Fruit fly (Drosophila melanogaster) whole organism, adult: ENCODE data around the gene Ddr.

Experiments used
- CG11617 ChIP-seq: fragments of 200-800 bp; sonication (Bioruptor generic); optimal IDR thresholded peaks from 2 replicates; lab custom pipeline; 2017; ENCODE audit warnings: mild to moderate bottlenecking, missing biosample characterization, missing genetic modification reagents, missing genetic modification characterization
- CG12768 ChIP-seq: fragments of 200-800 bp; sonication (Bioruptor generic); optimal IDR thresholded peaks from 2 replicates; lab custom pipeline; 2017; ENCODE audit warnings: missing biosample characterization, missing genetic modification characterization, mild to moderate bottlenecking, moderate library complexity, missing genetic modification reagents
- CG14711 ChIP-seq: fragments of 200-800 bp; sonication (Bioruptor generic); optimal IDR thresholded peaks from 2 replicates; lab custom pipeline; 2018; ENCODE audit warnings: missing biosample characterization, mild to moderate bottlenecking, missing genetic modification characterization, moderate library complexity
- CG1620 ChIP-seq: fragments of 200-800 bp; sonication (Bioruptor generic); optimal IDR thresholded peaks from 2 replicates; lab custom pipeline; 2016; ENCODE audit warnings: missing biosample characterization, missing genetic modification characterization
- CG33017 ChIP-seq: fragments of 200-800 bp; sonication (Bioruptor generic); optimal IDR thresholded peaks from 2 replicates; lab custom pipeline; 2018; ENCODE audit warnings: missing biosample characterization, mild to moderate bottlenecking, missing genetic modification characterization, moderate library complexity
- CG5204 ChIP-seq: fragments of 200-800 bp; sonication (Bioruptor generic); optimal IDR thresholded peaks from 2 replicates; lab custom pipeline; 2016; ENCODE audit warnings: missing biosample characterization, missing genetic modification characterization
- CG7045 ChIP-seq: fragments of 200-800 bp; sonication (Bioruptor generic); optimal IDR thresholded peaks from 2 replicates; lab custom pipeline; 2017; ENCODE audit warnings: missing biosample characterization, mild to moderate bottlenecking, missing genetic modification characterization
- CG7101 ChIP-seq: fragments of 200-800 bp; sonication (Bioruptor generic); optimal IDR thresholded peaks from 2 replicates; lab custom pipeline; 2018; ENCODE audit warnings: missing biosample characterization, mild to moderate bottlenecking, missing genetic modification characterization, moderate library complexity
- Clk ChIP-seq: fragments of 200-800 bp; sonication (Bioruptor generic); optimal IDR thresholded peaks from 2 replicates; lab custom pipeline; 2017; ENCODE audit warnings: missing biosample characterization, missing genetic modification characterization
- Crg-1 ChIP-seq: fragments of 200-800 bp; sonication (Bioruptor generic); optimal IDR thresholded peaks from 2 replicates; lab custom pipeline; 2016; ENCODE audit warnings: missing biosample characterization, missing genetic modification characterization
- Hr96 ChIP-seq: fragments of 200-800 bp; sonication (Bioruptor generic); optimal IDR thresholded peaks from 2 replicates; lab custom pipeline; 2016; ENCODE audit warnings: missing biosample characterization, missing genetic modification characterization
- Mnt ChIP-seq: fragments of 200-800 bp; sonication (Bioruptor generic); optimal IDR thresholded peaks from 2 replicates; lab custom pipeline; 2016; ENCODE audit warnings: missing biosample characterization, mild to moderate bottlenecking, missing genetic modification characterization
- bab1 ChIP-seq: fragments of 200-800 bp; sonication (Bioruptor generic); optimal IDR thresholded peaks from 3 replicates; lab custom pipeline; 2019; ENCODE audit warnings: missing biosample characterization, mild to moderate bottlenecking, missing genetic modification characterization, moderate library complexity
- cic ChIP-seq: fragments of 200-800 bp; sonication (Bioruptor generic); optimal IDR thresholded peaks from 2 replicates; lab custom pipeline; 2017; ENCODE audit warnings: missing biosample characterization, mild to moderate bottlenecking, missing genetic modification characterization, moderate library complexity
- cnc ChIP-seq, 2 experiments: fragments of >200 bp; optimal IDR thresholded peaks; 2 replicates each; lab custom pipeline; 2017
- kay ChIP-seq: fragments of 200-800 bp; sonication (Bioruptor generic); peaks from one replicate; lab custom pipeline; 2016; ENCODE audit warnings: missing biosample characterization, missing genetic modification characterization, borderline replicate concordance
- ovo ChIP-seq: fragments of 200-800 bp; sonication (Bioruptor generic); optimal IDR thresholded peaks from 2 replicates; lab custom pipeline; 2016; ENCODE audit warnings: missing biosample characterization, missing genetic modification characterization
- pad ChIP-seq: fragments of 200-800 bp; sonication (Bioruptor generic); optimal IDR thresholded peaks from 3 replicates; lab custom pipeline; 2017; ENCODE audit warnings: missing biosample characterization, missing genetic modification characterization, mild to moderate bottlenecking, moderate library complexity, missing genetic modification reagents
- tj ChIP-seq: fragments of 200-800 bp; sonication (Bioruptor generic); optimal IDR thresholded peaks from 3 replicates; lab custom pipeline; 2017; ENCODE audit warnings: missing biosample characterization, mild to moderate bottlenecking, missing genetic modification characterization, moderate library complexity
- toe ChIP-seq: fragments of 200-800 bp; sonication (Bioruptor generic); optimal IDR thresholded peaks from 2 replicates; lab custom pipeline; 2016; ENCODE audit warnings: missing biosample characterization, missing genetic modification characterization

The Ddr gene

DNA sequence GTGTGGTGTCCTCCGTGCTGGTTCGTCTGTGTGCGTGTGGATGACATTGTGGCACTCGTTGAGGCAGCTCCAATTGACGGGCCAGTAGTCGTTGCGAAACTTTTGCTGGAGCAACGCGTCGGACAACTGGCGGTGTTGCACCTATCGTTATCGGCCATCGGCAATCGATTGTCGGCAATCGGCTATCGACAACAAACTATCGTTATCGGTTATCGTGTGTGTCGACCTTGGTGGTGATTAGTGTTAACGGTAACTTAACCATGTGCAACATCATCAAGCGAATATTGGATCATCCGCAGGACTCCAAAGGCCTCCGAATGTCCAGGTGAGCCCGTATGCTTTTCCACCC lies at the start of gene Ddr:
Ddr (plus strand) TSS at position 119 of the 349 bp plus-strand sequence.
- TF ChIP-seq CG11617 (GFP tag; lab: Kevin White, UChicago) = no peak
- TF ChIP-seq tj (GFP tag; lab: Kevin White, UChicago) = no peak
- no peak for TF ChIP-seq CG7101 (tag; lab: Kevin White, UChicago)
- TF ChIP-seq CG7045 = no peak

dm6 chr2L:6204624-6205303 lies 48.2 kb upstream of the Ddr start:
- TF ChIP-seq cic (GFP tag; lab: Kevin White, UChicago) (no peak), CG11617 (GFP tag; lab: Kevin White, UChicago) (no peak), pad (GFP tag; lab: Kevin White, UChicago) (no peak), Mnt (GFP tag; lab: Kevin White, UChicago) (no peak)

DNA sequence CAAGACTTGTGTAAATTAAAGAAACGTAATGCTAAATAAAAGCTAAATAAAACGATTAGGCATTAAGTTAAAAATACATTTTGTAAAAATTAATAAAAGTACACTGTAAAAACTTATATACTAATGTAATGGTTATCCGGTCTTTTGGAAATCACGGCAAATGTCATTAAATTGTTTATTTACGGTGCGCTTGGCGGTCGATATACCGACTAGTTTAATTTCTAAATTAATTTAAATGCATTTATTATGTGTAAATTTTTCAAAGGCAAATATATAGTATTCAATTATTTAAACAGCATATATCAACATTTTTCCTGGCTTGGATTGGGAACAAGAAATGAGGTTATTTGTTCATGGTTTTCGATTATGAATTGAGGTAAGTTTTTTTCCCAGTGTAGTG lies 42.1 kb upstream of the Ddr start:
- TF ChIP-seq CG7101 (tag; lab: Kevin White, UChicago) = no peak

- no peak for TF ChIP-seq CG5204 (GFP tag; lab: Kevin White, UChicago)
- no peak for TF ChIP-seq Clk (GFP tag; lab: Kevin White, UChicago)
- no peak for TF ChIP-seq Crg-1 (GFP tag; lab: Kevin White, UChicago)
- no peak for TF ChIP-seq Hr96 (GFP tag; lab: Kevin White, UChicago)
- no peak for TF ChIP-seq kay (GFP tag; lab: Kevin White, UChicago)
- no peak for TF ChIP-seq bab1 (GFP tag; lab: Kevin White, UChicago)
- TF ChIP-seq toe (GFP tag; lab: Kevin White, UChicago) = no peak
- TF ChIP-seq CG1620 (GFP tag; lab: Kevin White, UChicago) = no peak
- TF ChIP-seq CG14711 = no peak
- TF ChIP-seq pad (GFP tag; lab: Kevin White, UChicago) = no peak
- TF ChIP-seq CG12768 (GFP tag; lab: Kevin White, UChicago) = no peak
- TF ChIP-seq cic (GFP tag; lab: Kevin White, UChicago) = no peak
- no peak for TF ChIP-seq Mnt (GFP tag; lab: Kevin White, UChicago)
- TF ChIP-seq cnc (optimal IDR thresholded peaks at IDR 0.05; lab: Kevin White, UChicago) = no peak
- TF ChIP-seq CG11617 (GFP tag; lab: Kevin White, UChicago) = no peak
- TF ChIP-seq CG33017 (tag; lab: Kevin White, UChicago) = no peak
These were observed 41.4 kb upstream of the Ddr start for dm6 chr2L:6211555-6211954.

DNA sequence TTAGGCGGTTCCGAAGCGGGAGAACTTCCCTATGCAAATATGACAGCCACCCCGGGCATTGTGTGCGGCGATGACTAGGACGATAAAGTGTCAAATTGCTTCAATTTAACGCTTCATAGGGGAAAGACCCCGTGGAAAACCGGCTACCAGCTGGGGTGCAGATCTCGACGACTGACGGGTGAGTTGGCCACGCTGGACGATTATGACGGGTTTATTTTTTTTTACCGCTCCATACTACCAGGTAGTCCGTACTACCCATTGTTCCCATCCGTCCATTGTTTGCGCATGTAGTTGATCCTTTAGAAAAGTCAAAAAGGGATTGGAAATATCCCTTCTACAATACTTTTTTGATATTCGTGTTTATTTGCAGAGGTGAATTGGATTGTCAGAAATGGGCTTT lies 39.4 kb upstream of the Ddr start:
- no peak for TF ChIP-seq tj (GFP tag; lab: Kevin White, UChicago)
- no peak for TF ChIP-seq ovo (GFP tag; lab: Kevin White, UChicago)
- no peak for TF ChIP-seq CG14711
- TF ChIP-seq CG12768 (GFP tag; lab: Kevin White, UChicago) = no peak
- TF ChIP-seq cic (GFP tag; lab: Kevin White, UChicago) = no peak

DNA sequence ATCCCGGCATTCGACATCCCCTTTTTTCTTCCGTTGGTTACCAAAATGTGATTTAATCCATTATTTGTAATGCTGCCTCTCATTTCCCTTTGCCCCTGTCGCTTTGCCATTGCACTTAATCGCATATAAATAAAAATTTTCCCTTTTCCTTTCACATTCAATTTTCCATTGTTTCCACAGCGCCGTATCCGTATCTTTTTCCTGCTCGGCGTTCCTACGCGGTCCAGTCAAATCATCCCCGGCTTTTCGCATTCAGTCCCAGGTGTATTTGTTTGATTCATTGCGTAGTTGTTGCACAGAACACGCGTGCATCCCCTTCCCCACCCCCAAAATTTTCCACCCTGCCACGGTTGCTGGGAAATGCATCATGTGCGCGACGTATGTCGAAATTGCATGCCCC lies 37.0 kb upstream of the Ddr start:
- TF ChIP-seq Clk (GFP tag; lab: Kevin White, UChicago) (no peak), kay (GFP tag; lab: Kevin White, UChicago) (no peak)

DNA sequence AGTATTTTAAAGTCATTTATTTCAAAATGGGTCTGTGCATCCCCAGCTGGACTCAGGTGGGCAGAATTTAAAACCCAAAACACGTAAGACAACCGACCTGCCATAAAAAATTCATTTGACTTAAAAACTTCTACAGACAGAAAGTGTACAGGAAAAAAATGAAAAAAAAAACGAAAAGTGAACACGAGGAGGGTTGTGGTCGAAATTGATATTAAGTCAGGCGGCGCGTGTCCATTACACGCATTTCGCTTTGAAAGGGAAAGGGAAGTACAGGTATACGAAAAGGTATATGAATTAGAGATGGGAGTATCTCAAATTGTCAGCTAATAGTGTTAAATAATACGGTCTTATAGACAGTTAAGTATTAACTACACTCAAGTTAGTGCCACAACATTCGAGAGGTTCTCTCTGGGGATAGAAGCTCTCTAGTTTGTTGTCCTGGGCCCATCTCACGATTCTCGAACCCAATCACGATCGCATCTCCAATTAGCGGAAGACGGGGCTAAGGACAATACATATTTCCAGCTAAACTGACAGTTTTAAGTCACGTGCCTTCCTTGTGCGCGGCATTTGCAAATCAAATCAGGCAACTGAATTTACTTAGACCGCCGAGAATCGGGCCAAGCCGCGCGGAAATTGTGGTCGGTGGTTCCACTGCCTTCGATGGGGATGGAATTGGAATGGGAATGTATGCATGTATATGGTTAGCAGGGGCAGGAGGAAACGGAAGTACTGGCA lies 34.1 kb upstream of the Ddr start:
- TF ChIP-seq Mnt (GFP tag; lab: Kevin White, UChicago) (no peak), tj (GFP tag; lab: Kevin White, UChicago) (no peak), CG1620 (GFP tag; lab: Kevin White, UChicago) (no peak), CG5204 (GFP tag; lab: Kevin White, UChicago) (no peak), cnc (optimal IDR thresholded peaks at IDR 0.05; lab: Kevin White, UChicago) (no peak), CG7101 (tag; lab: Kevin White, UChicago) (no peak), ovo (GFP tag; lab: Kevin White, UChicago) (no peak), Clk (GFP tag; lab: Kevin White, UChicago) (no peak), CG14711 (no peak), cic (GFP tag; lab: Kevin White, UChicago) (no peak), CG7045 (no peak), CG33017 (tag; lab: Kevin White, UChicago) (no peak), toe (GFP tag; lab: Kevin White, UChicago) (no peak), CG11617 (GFP tag; lab: Kevin White, UChicago) (no peak)
